Fruit fly (Drosophila melanogaster): ENCODE measurements around the gene CG1354.

The CG1354 gene

dm6 chrX:9778545-9778944, at the start of gene CG1354:
TSS of gene CG1354 (plus strand) at chrX:9778742.
- no peak for TF ChIP-seq psq (optimal IDR thresholded peaks at IDR 0.05)
- no peak for TF ChIP-seq h (optimal IDR thresholded peaks at IDR 0.05)
- TF ChIP-seq insv (optimal IDR thresholded peaks at IDR 0.05), result no peak

- TF ChIP-seq psq (optimal IDR thresholded peaks at IDR 0.05) (no peak), insv (optimal IDR thresholded peaks at IDR 0.05) (no peak), Sin3A (optimal IDR thresholded peaks at IDR 0.05) (no peak), h (optimal IDR thresholded peaks at IDR 0.05) (no peak), Myc (optimal IDR thresholded peaks at IDR 0.05) (no peak), ttk (optimal IDR thresholded peaks at IDR 0.05) (no peak)
Observed at dm6 chrX:9729013-9730002, 49.2 kb upstream of the CG1354 start, which contains the start of gene Sp1. TSS of gene Sp1 (plus strand) at chrX:9729648.

dm6 chrX:9731515-9731914, 47.0 kb upstream of the CG1354 start:
- TF ChIP-seq psq (optimal IDR thresholded peaks at IDR 0.05) (no peak), ttk (optimal IDR thresholded peaks at IDR 0.05) (no peak), h (optimal IDR thresholded peaks at IDR 0.05) (no peak), Sin3A (optimal IDR thresholded peaks at IDR 0.05) (no peak), Myc (optimal IDR thresholded peaks at IDR 0.05) (no peak), insv (optimal IDR thresholded peaks at IDR 0.05) (no peak)

dm6 chrX:9733189-9733588, 45.4 kb upstream of the CG1354 start:
- TF ChIP-seq ttk (optimal IDR thresholded peaks at IDR 0.05), result no peak
- no peak for TF ChIP-seq Myc (optimal IDR thresholded peaks at IDR 0.05)
- no peak for TF ChIP-seq insv (optimal IDR thresholded peaks at IDR 0.05)
- TF ChIP-seq Sin3A (optimal IDR thresholded peaks at IDR 0.05), result no peak
- TF ChIP-seq h (optimal IDR thresholded peaks at IDR 0.05), result no peak
- no peak for TF ChIP-seq psq (optimal IDR thresholded peaks at IDR 0.05)

DNA sequence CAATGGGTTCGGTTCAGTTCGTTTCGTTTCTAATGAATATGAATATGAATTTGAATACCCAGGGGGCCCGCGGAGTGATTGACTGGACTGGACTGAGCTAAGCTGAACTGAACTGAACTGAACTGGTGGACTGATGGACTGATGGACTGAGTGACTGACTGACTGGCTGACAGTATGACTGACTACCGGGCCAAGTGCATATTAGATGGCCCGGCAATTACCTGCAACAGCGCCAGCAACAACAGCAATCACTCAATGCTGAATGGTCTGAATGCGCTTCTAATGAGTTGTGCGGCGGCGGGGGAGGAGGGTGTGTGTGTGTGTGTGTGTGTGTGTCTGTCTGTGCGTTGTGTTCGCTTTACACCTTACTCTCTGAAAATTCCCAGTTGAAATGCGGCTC, 43.7 kb upstream of the CG1354 start:
- TF ChIP-seq h (optimal IDR thresholded peaks at IDR 0.05) (no peak), insv (optimal IDR thresholded peaks at IDR 0.05) (no peak), Myc (optimal IDR thresholded peaks at IDR 0.05) (no peak), ttk (optimal IDR thresholded peaks at IDR 0.05) (no peak), Sin3A (optimal IDR thresholded peaks at IDR 0.05) (no peak), psq (optimal IDR thresholded peaks at IDR 0.05) (no peak)

dm6 chrX:9738551-9738950, 40.0 kb upstream of the CG1354 start:
- TF ChIP-seq ttk (optimal IDR thresholded peaks at IDR 0.05) (no peak), Sin3A (optimal IDR thresholded peaks at IDR 0.05) (no peak), Myc (optimal IDR thresholded peaks at IDR 0.05) (no peak), insv (optimal IDR thresholded peaks at IDR 0.05) (no peak)

dm6 chrX:9740269-9740668, 38.3 kb upstream of the CG1354 start:
- TF ChIP-seq Sin3A (optimal IDR thresholded peaks at IDR 0.05), result no peak
- no peak for TF ChIP-seq insv (optimal IDR thresholded peaks at IDR 0.05)
- no peak for TF ChIP-seq ttk (optimal IDR thresholded peaks at IDR 0.05)
- no peak for TF ChIP-seq psq (optimal IDR thresholded peaks at IDR 0.05)
- TF ChIP-seq h (optimal IDR thresholded peaks at IDR 0.05), result no peak
- TF ChIP-seq Myc (optimal IDR thresholded peaks at IDR 0.05), result no peak

- TF ChIP-seq Myc (optimal IDR thresholded peaks at IDR 0.05) (no peak), ttk (optimal IDR thresholded peaks at IDR 0.05) (no peak), h (optimal IDR thresholded peaks at IDR 0.05) (no peak), psq (optimal IDR thresholded peaks at IDR 0.05) (no peak), Sin3A (optimal IDR thresholded peaks at IDR 0.05) (no peak), insv (optimal IDR thresholded peaks at IDR 0.05) (no peak)
Observed at dm6 chrX:9742084-9742483, 36.5 kb upstream of the CG1354 start.

dm6 chrX:9744034-9744673, 34.4 kb upstream of the CG1354 start:
- TF ChIP-seq Sin3A (optimal IDR thresholded peaks at IDR 0.05) (no peak), h (optimal IDR thresholded peaks at IDR 0.05) (no peak), ttk (optimal IDR thresholded peaks at IDR 0.05) (no peak)

DNA sequence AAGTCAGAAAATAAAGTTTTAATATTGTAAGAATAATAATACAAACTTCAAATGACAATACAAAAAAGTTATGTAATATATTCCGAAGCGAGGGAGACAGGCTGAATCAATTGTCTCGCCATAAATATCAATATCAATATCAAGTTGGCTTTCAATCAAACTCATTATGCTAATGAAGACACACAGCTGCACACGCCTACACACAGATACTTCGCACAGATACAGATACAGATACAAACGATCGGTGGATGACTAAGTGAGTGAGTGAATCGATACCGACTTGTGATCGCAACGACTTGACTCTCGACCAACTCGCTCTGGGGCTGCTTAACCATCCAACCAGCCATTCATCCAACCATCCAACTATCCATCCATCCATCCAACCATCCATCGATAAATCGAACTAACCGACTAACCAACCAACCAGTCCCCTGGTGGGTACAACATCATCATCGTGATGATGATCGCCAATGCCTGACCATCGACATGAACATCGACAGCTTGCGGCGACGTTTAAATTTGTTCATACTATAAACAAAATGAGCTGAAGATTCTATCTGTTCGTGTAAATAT, 33.8 kb upstream of the CG1354 start:
- TF ChIP-seq h (optimal IDR thresholded peaks at IDR 0.05), result no peak
- TF ChIP-seq Myc (optimal IDR thresholded peaks at IDR 0.05), result no peak
- TF ChIP-seq ttk (optimal IDR thresholded peaks at IDR 0.05), result no peak
- no peak for TF ChIP-seq Sin3A (optimal IDR thresholded peaks at IDR 0.05)
- TF ChIP-seq insv (optimal IDR thresholded peaks at IDR 0.05), result no peak
- no peak for TF ChIP-seq psq (optimal IDR thresholded peaks at IDR 0.05)

DNA sequence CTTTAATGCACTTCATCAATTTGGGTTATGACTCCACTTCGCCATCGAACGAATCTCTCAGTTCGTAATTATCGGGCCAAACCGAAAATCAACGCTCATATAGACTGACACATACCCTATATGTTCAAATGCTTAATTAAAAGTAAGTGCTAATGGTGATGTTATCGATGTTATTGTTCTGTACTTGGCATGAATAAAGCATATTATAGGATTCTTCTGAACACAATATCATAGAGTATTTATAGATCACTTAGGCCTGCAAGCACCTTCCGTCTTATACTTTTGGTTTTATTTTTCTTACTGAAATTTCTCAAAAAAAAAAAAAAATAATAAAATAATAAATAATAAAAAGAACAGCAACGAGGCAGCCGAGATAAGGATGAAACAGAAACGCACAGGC, 31.0 kb upstream of the CG1354 start:
- no peak for TF ChIP-seq insv (optimal IDR thresholded peaks at IDR 0.05)
- no peak for TF ChIP-seq ttk (optimal IDR thresholded peaks at IDR 0.05)
- no peak for TF ChIP-seq h (optimal IDR thresholded peaks at IDR 0.05)
- TF ChIP-seq psq (optimal IDR thresholded peaks at IDR 0.05), result no peak
- TF ChIP-seq Sin3A (optimal IDR thresholded peaks at IDR 0.05), result no peak
- no peak for TF ChIP-seq Myc (optimal IDR thresholded peaks at IDR 0.05)

DNA sequence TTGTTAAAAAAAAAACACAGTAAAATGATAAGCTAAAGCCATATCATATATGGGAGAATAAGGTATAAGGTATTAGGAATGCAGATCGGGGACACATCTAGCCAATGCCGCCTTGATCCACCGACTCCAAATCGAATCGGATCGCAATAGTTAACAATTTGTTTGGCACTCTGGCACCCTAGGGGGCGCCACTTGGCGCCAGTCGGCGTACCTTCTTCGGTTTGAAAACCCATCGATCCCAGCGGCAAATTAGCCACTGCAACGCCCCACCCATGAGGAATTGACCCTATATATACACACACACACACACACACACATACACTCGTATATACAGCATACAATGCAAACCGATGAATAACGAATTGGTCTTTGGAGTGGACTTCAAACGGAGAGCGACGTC, 29.3 kb upstream of the CG1354 start:
- TF ChIP-seq psq (optimal IDR thresholded peaks at IDR 0.05) (no peak), insv (optimal IDR thresholded peaks at IDR 0.05) (no peak), Myc (optimal IDR thresholded peaks at IDR 0.05) (no peak), h (optimal IDR thresholded peaks at IDR 0.05) (no peak), ttk (optimal IDR thresholded peaks at IDR 0.05) (no peak), Sin3A (optimal IDR thresholded peaks at IDR 0.05) (no peak)

Measured in Kc167 (cell line).